Worm (Caenorhabditis elegans) whole organism, young adult: Measurements from ENCODE around the gene maph-1.3.

ENCODE experiments used
- F10E7.11 ChIP-seq: sonication (generic microtip); optimal IDR thresholded peaks from 2 replicates; lab custom pipeline; 2017; ENCODE audit warnings: mild to moderate bottlenecking, missing genetic modification characterization, moderate library complexity, missing compliant biosample characterization
- F33H1.4 ChIP-seq: fragments of 200-800 bp; sonication (Bioruptor generic); IDR thresholded peaks from 2 replicates; pipeline ENCODE4 v1.3.6; 2022; ENCODE audit warnings: missing genetic modification reagents, missing genetic modification characterization, missing compliant biosample characterization
- F57A8.1 ChIP-seq: fragments of 200-800 bp; sonication (Bioruptor generic); optimal IDR thresholded peaks from 2 replicates; lab custom pipeline; 2018; ENCODE audit warnings: mild to moderate bottlenecking, missing genetic modification characterization, moderate library complexity, missing compliant biosample characterization
- K12H6.12 ChIP-seq: fragments of 200-800 bp; sonication (Bioruptor generic); optimal IDR thresholded peaks from 2 replicates; lab custom pipeline; 2018; ENCODE audit warnings: mild to moderate bottlenecking, missing genetic modification characterization, missing compliant biosample characterization
- Y53F4B.3 ChIP-seq: fragments of 200-800 bp; sonication (Bioruptor generic); IDR thresholded peaks from 2 replicates; pipeline ENCODE4 v1.3.6; 2022; ENCODE audit warnings: missing genetic modification reagents, missing genetic modification characterization, missing compliant biosample characterization
- Y56A3A.18 ChIP-seq: fragments of 200-800 bp; sonication (Bioruptor generic); IDR thresholded peaks from 2 replicates; pipeline ENCODE4 v1.3.6; 2022; ENCODE audit warnings: missing genetic modification reagents, missing genetic modification characterization, missing compliant biosample characterization
- Y95B8A.8 ChIP-seq: fragments of 200-800 bp; sonication (Bioruptor generic); IDR thresholded peaks from 2 replicates; pipeline ENCODE4 v1.3.6; 2022; ENCODE audit warnings: missing genetic modification reagents, missing genetic modification characterization, missing compliant biosample characterization
- ama-1 ChIP-seq, 3 experiments: fragments of 150-350 bp in 1 of 3; sonication (generic microtip) in 2 of 3; optimal IDR thresholded peaks; 2 replicates each; lab custom pipeline; 2014 to 2018; ENCODE audit warnings: missing biosample characterization in 2 of 3, missing genetic modification characterization in 2 of 3, missing genetic modification reagents in 2 of 3
- atf-7 ChIP-seq: sonication (generic microtip); optimal IDR thresholded peaks from 2 replicates; lab custom pipeline; 2017; ENCODE audit warnings: mild to moderate bottlenecking, missing genetic modification characterization, missing compliant biosample characterization
- attf-6 ChIP-seq: fragments of 200-800 bp; sonication (Bioruptor generic); IDR thresholded peaks from 2 replicates; pipeline ENCODE4 v1.3.6; 2022; ENCODE audit warnings: missing genetic modification reagents, missing genetic modification characterization, missing compliant biosample characterization
- ccch-3 ChIP-seq: fragments of 200-800 bp; sonication (Bioruptor generic); optimal IDR thresholded peaks from 2 replicates; lab custom pipeline; 2018; ENCODE audit warnings: mild to moderate bottlenecking, missing genetic modification characterization, missing compliant biosample characterization
- cebp-1 ChIP-seq, 2 experiments: fragments of 200-800 bp in 1 of 2; sonication (Bioruptor generic) in 1 of 2; sonication (generic microtip) in 1 of 2; IDR thresholded peaks in 1 of 2; optimal IDR thresholded peaks in 1 of 2; 2 replicates each; pipeline versions ENCODE4 v1.3.6 to Lab custom; 2017 to 2022; ENCODE audit warnings: missing compliant biosample characterization in 2 of 2, missing genetic modification characterization in 2 of 2, mild to moderate bottlenecking in 1 of 2, missing genetic modification reagents in 1 of 2, moderate library complexity in 1 of 2
- cebp-2 ChIP-seq: fragments of 200-800 bp; sonication (Bioruptor generic); IDR thresholded peaks from 2 replicates; pipeline ENCODE4 v1.3.6; 2022; ENCODE audit warnings: missing genetic modification characterization, missing compliant biosample characterization
- ceh-79 ChIP-seq: sonication (generic microtip); optimal IDR thresholded peaks from 2 replicates; lab custom pipeline; 2017; ENCODE audit warnings: mild to moderate bottlenecking, missing genetic modification characterization, missing compliant biosample characterization
- chd-7 ChIP-seq: sonication (generic microtip); optimal IDR thresholded peaks from 2 replicates; lab custom pipeline; 2016; ENCODE audit warnings: mild to moderate bottlenecking, missing genetic modification characterization, moderate library complexity, missing compliant biosample characterization
- dox-1 ChIP-seq: fragments of 200-800 bp; sonication (Bioruptor generic); IDR thresholded peaks from 2 replicates; pipeline ENCODE4 v1.3.6; 2022; ENCODE audit warnings: missing genetic modification reagents, missing genetic modification characterization, missing compliant biosample characterization
- egl-44 ChIP-seq: fragments of 200-800 bp; sonication (Bioruptor generic); IDR thresholded peaks from 2 replicates; pipeline ENCODE4 v1.3.6; 2022; ENCODE audit warnings: missing genetic modification reagents, missing genetic modification characterization, missing compliant biosample characterization
- fkh-3 ChIP-seq: sonication (generic microtip); optimal IDR thresholded peaks from 2 replicates; lab custom pipeline; 2016; ENCODE audit warnings: mild to moderate bottlenecking, missing genetic modification characterization, missing compliant biosample characterization
- him-1 ChIP-seq: sonication (generic microtip); optimal IDR thresholded peaks from 2 replicates; lab custom pipeline; 2016; ENCODE audit warnings: missing genotype, missing genetic modification reagents, missing genetic modification characterization, missing compliant biosample characterization
- hlh-12 ChIP-seq: sonication (generic microtip); optimal IDR thresholded peaks from 2 replicates; lab custom pipeline; 2016; ENCODE audit warnings: missing genetic modification characterization, missing compliant biosample characterization
- hlh-26 ChIP-seq: fragments of 200-800 bp; sonication (Bioruptor generic); conservative IDR thresholded peaks from 2 replicates; pipeline ENCODE4 v1.3.6; 2022; ENCODE audit warnings: missing genetic modification reagents, missing genetic modification characterization, missing compliant biosample characterization
- let-526 ChIP-seq: fragments of 200-800 bp; sonication (Bioruptor generic); IDR thresholded peaks from 2 replicates; pipeline ENCODE4 v1.3.6; 2022; ENCODE audit warnings: missing genetic modification reagents, missing genetic modification characterization, missing compliant biosample characterization
- lin-54 ChIP-seq: fragments of 200-800 bp; sonication (Bioruptor generic); optimal IDR thresholded peaks from 2 replicates; lab custom pipeline; 2018; ENCODE audit warnings: mild to moderate bottlenecking, missing genetic modification characterization, missing compliant biosample characterization
- lir-1 ChIP-seq: fragments of 200-800 bp; sonication (Bioruptor generic); conservative IDR thresholded peaks from 2 replicates; pipeline ENCODE4 v1.3.6; 2022; ENCODE audit warnings: missing genetic modification reagents, missing genetic modification characterization, missing compliant biosample characterization
- madf-10 ChIP-seq: sonication (generic microtip); optimal IDR thresholded peaks from 2 replicates; lab custom pipeline; 2016; ENCODE audit warnings: mild to moderate bottlenecking, missing genetic modification characterization, missing compliant biosample characterization
- nfyb-1 ChIP-seq: fragments of 200-800 bp; sonication (Bioruptor generic); IDR thresholded peaks from 2 replicates; pipeline ENCODE4 v1.3.6; 2022; ENCODE audit warnings: missing genetic modification reagents, missing genetic modification characterization, missing compliant biosample characterization
- nhr-179 ChIP-seq: sonication (generic microtip); optimal IDR thresholded peaks from 2 replicates; lab custom pipeline; 2016; ENCODE audit warnings: mild to moderate bottlenecking, missing genetic modification characterization, missing compliant biosample characterization
- nhr-80 ChIP-seq: sonication (generic microtip); optimal IDR thresholded peaks from 2 replicates; lab custom pipeline; 2016; ENCODE audit warnings: missing genetic modification characterization, missing compliant biosample characterization
- rcor-1 ChIP-seq: fragments of 200-800 bp; sonication (Bioruptor generic); IDR thresholded peaks from 2 replicates; pipeline ENCODE4 v1.3.6; 2022; ENCODE audit warnings: missing genetic modification reagents, missing genetic modification characterization, missing compliant biosample characterization
- rec-8 ChIP-seq, 2 experiments: sonication (generic microtip); optimal IDR thresholded peaks; 2 replicates each; lab custom pipeline; 2016; ENCODE audit warnings: mild to moderate bottlenecking in 2 of 2, missing genetic modification characterization in 2 of 2, missing genetic modification reagents in 2 of 2, missing genotype in 2 of 2, missing biosample characterization in 1 of 2, missing compliant biosample characterization in 1 of 2, moderate library complexity in 1 of 2
- rpc-1 ChIP-seq, 2 experiments: fragments of 150-350 bp in 1 of 2; sonication (generic microtip) in 1 of 2; optimal IDR thresholded peaks; 2 replicates each; lab custom pipeline; 2014 to 2018; ENCODE audit warnings: missing biosample characterization in 1 of 2, missing genetic modification characterization in 1 of 2, missing genetic modification reagents in 1 of 2, missing genotype in 1 of 2
- sdz-38 ChIP-seq: sonication (generic microtip); optimal IDR thresholded peaks from 2 replicates; lab custom pipeline; 2016; ENCODE audit warnings: missing genotype, missing genetic modification characterization, missing compliant biosample characterization
- tbx-9 ChIP-seq: sonication (generic microtip); optimal IDR thresholded peaks from 2 replicates; lab custom pipeline; 2016; ENCODE audit warnings: borderline replicate concordance, missing genetic modification characterization, inconsistent platforms, missing compliant biosample characterization
- xnd-1 ChIP-seq: sonication (generic microtip); optimal IDR thresholded peaks from 2 replicates; lab custom pipeline; 2016; ENCODE audit warnings: missing genotype, missing genetic modification reagents, missing genetic modification characterization, missing compliant biosample characterization
- zim-3 ChIP-seq: sonication (generic microtip); optimal IDR thresholded peaks from 2 replicates; lab custom pipeline; 2017; ENCODE audit warnings: mild to moderate bottlenecking, missing genetic modification characterization, moderate library complexity, missing compliant biosample characterization
- ztf-28 ChIP-seq: fragments of 200-800 bp; sonication (Bioruptor generic); IDR thresholded peaks from 2 replicates; pipeline ENCODE4 v1.3.6; 2022; ENCODE audit warnings: missing genetic modification reagents, missing genetic modification characterization, missing compliant biosample characterization

Gene maph-1.3

ce11 chrIII:3869292-3869781 lies 24.6 kb downstream of the maph-1.3 start (continued):
- TF ChIP-seq F10E7.11 (tag; lab: Kevin White, UChicago) (peak; percentile 86), nfyb-1 (GFP tag; lab: Robert Waterston, UW) (peak; percentile 78), F33H1.4 (GFP tag; lab: Robert Waterston, UW) (0 out of 2 replicates have a peak, but pooled peaks have one; percentile 21), fkh-3 (no peak), cebp-1 (GFP tag; IDR thresholded peaks at IDR 0.05; lab: Robert Waterston, UW) (no peak), cebp-1 (tag; optimal IDR thresholded peaks at IDR 0.05; lab: Kevin White, UChicago) (peak; percentile 87), hlh-12 (tag; lab: Kevin White, UChicago) (peak; percentile 35), F57A8.1 (no peak), cebp-2 (GFP tag; lab: Robert Waterston, UW) (peak; percentile 73; the same call in 1 of the 2 replicates), xnd-1 (tag; lab: Kevin White, UChicago) (peak; percentile 38), dox-1 (GFP tag; lab: Robert Waterston, UW) (peak; percentile 90), lir-1 (0 out of 2 replicates have a peak, but pooled peaks have one; percentile 26), him-1 (tag; lab: Kevin White, UChicago) (peak; percentile 80), ama-1 (optimal IDR thresholded peaks at IDR 0.05; lab: Kevin White, UChicago) (no peak), ama-1 (GFP tag; optimal IDR thresholded peaks at IDR 0.05; lab: Kevin White, UChicago) (peak in 1 of 2 experiments; percentile 96), chd-7 (tag; lab: Kevin White, UChicago) (peak; percentile 72), ccch-3 (GFP tag; lab: Kevin White, UChicago) (no peak), egl-44 (GFP tag; lab: Robert Waterston, UW) (peak; percentile 60; the same call in 1 of the 2 replicates), K12H6.12 (tag; lab: Kevin White, UChicago) (no peak), madf-10 (tag; lab: Kevin White, UChicago) (peak; percentile 65), rcor-1 (GFP tag; lab: Robert Waterston, UW) (peak; percentile 76), nhr-179 (tag; lab: Kevin White, UChicago) (peak; percentile 42), attf-6 (GFP tag; lab: Robert Waterston, UW) (peak; percentile 82), atf-7 (tag; lab: Kevin White, UChicago) (peak; percentile 82), Y95B8A.8 (peak; percentile 80), hlh-26 (no peak), ztf-28 (GFP tag; lab: Robert Waterston, UW) (no peak), rpc-1 (optimal IDR thresholded peaks at IDR 0.05; lab: Kevin White, UChicago) (no peak), rpc-1 (tag; optimal IDR thresholded peaks at IDR 0.05; lab: Kevin White, UChicago) (peak; percentile 21)
- TF ChIP-seq, all 124 proteins: peak for 85

ce11 chrIII:3871763-3872486 lies 27.2 kb downstream of the maph-1.3 start:
- TF ChIP-seq Y95B8A.8 (0 out of 2 replicates have a peak, but pooled peaks have one; percentile 30), dox-1 (GFP tag; lab: Robert Waterston, UW) (peak; percentile 16; the same call in 1 of the 2 replicates), nhr-80 (tag; lab: Kevin White, UChicago) (peak; percentile 53), tbx-9 (no peak), lin-54 (GFP tag; lab: Kevin White, UChicago) (no peak), ceh-79 (tag; lab: Kevin White, UChicago) (no peak), zim-3 (tag; lab: Kevin White, UChicago) (peak; percentile 29), Y56A3A.18 (no peak), rec-8 (tag; optimal IDR thresholded peaks at IDR 0.05; lab: Kevin White, UChicago) (no peak), let-526 (GFP tag; lab: Robert Waterston, UW) (no peak), cebp-2 (GFP tag; lab: Robert Waterston, UW) (0 out of 2 replicates have a peak, but pooled peaks have one; percentile 63), sdz-38 (tag; lab: Kevin White, UChicago) (no peak), Y53F4B.3 (no peak), hlh-12 (tag; lab: Kevin White, UChicago) (no peak), hlh-26 (no peak)
